Worm (Caenorhabditis elegans): Measurements from ENCODE around the gene ldh-1.

- TF ChIP-seq repo-1 (tag; optimal IDR thresholded peaks at IDR 0.05), result no peak
- TF ChIP-seq cebp-1 (GFP tag; IDR thresholded peaks at IDR 0.05), result no peak
- peak; percentile 6 for TF ChIP-seq cebp-1 (tag; optimal IDR thresholded peaks at IDR 0.05)
- TF ChIP-seq ceh-27 (GFP tag; optimal IDR thresholded peaks at IDR 0.05), result no peak
These were observed 10.4 kb upstream of the ldh-1 start, which contains the start of gene F13D12.10 for ce11 chrII:11713569-11713968.
